Fruit fly (Drosophila melanogaster): Measurements from ENCODE around the gene Kdm5.

Gene Kdm5

DNA sequence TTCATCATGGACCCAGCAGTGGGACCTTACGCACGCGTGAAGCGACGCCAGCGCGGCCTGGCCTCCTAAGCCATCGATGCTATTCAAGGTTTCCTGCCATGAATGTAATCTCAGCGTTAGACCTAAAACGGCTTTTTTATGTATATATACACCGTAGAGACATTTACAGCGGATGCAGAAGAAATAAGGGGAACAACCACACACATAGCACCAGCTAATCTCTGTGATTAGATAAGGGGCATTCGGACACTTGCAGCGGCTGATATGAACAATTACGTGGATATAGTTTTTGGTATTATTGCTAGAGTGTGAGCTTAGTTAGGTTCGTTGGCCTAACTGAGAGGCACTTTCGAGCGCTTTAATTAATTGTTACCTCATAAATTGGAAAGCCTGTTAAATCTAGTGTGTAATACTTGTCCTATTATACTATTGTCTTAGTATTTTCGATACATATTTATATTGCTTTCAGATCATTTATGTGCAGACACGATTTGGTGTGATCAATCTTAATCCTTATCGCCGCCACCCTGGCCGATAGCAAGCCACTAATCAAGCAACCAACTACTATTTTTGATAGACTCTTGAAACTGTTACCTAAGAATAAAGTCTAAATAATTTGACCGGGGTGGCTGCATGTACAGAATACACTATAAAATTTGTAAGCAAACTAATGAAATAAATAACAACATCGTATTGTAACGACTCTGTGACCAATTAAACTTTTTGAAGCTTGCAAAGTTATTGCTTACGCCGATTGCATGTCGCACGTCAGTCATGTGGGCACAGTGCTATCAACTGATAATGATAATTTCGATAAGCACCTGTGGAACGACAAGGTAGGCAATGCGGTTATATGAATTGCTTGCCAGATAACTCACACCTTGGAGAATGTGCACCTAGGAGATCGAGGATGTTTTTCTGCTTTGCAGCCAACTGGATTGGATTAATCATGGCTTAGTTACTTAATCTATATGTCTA is 10.9 kb downstream of the Kdm5 start:
- TF ChIP-seq psq (optimal IDR thresholded peaks at IDR 0.05) (no peak), Sin3A (optimal IDR thresholded peaks at IDR 0.05) (no peak), h (optimal IDR thresholded peaks at IDR 0.05) (no peak), Myc (optimal IDR thresholded peaks at IDR 0.05) (no peak), insv (optimal IDR thresholded peaks at IDR 0.05) (no peak), ttk (optimal IDR thresholded peaks at IDR 0.05) (no peak)

dm6 chr2L:5986940-5987339 is 12.4 kb downstream of the Kdm5 start:
- TF ChIP-seq Myc (optimal IDR thresholded peaks at IDR 0.05) (no peak), ttk (optimal IDR thresholded peaks at IDR 0.05) (no peak), psq (optimal IDR thresholded peaks at IDR 0.05) (no peak), insv (optimal IDR thresholded peaks at IDR 0.05) (no peak), Sin3A (optimal IDR thresholded peaks at IDR 0.05) (no peak)

dm6 chr2L:5986094-5986493 is 13.2 kb downstream of the Kdm5 start, which contains the start of gene ifc:
ifc (plus strand) TSS chr2L:5986348.
- TF ChIP-seq Myc (optimal IDR thresholded peaks at IDR 0.05), result no peak
- TF ChIP-seq Sin3A (optimal IDR thresholded peaks at IDR 0.05), result no peak
- no peak for TF ChIP-seq psq (optimal IDR thresholded peaks at IDR 0.05)
- TF ChIP-seq ttk (optimal IDR thresholded peaks at IDR 0.05), result no peak
- no peak for TF ChIP-seq insv (optimal IDR thresholded peaks at IDR 0.05)
- TF ChIP-seq h (optimal IDR thresholded peaks at IDR 0.05), result no peak

- TF ChIP-seq Sin3A (optimal IDR thresholded peaks at IDR 0.05) (no peak), h (optimal IDR thresholded peaks at IDR 0.05) (no peak), psq (optimal IDR thresholded peaks at IDR 0.05) (no peak), Myc (optimal IDR thresholded peaks at IDR 0.05) (no peak), ttk (optimal IDR thresholded peaks at IDR 0.05) (no peak), insv (optimal IDR thresholded peaks at IDR 0.05) (no peak)
Observed at dm6 chr2L:5983236-5983635, 16.1 kb downstream of the Kdm5 start.

- TF ChIP-seq ttk (optimal IDR thresholded peaks at IDR 0.05) (no peak), Myc (optimal IDR thresholded peaks at IDR 0.05) (no peak), insv (optimal IDR thresholded peaks at IDR 0.05) (no peak), h (optimal IDR thresholded peaks at IDR 0.05) (no peak), psq (optimal IDR thresholded peaks at IDR 0.05) (no peak), Sin3A (optimal IDR thresholded peaks at IDR 0.05) (no peak)
Observed at dm6 chr2L:5982334-5982987, 16.8 kb downstream of the Kdm5 start.

DNA sequence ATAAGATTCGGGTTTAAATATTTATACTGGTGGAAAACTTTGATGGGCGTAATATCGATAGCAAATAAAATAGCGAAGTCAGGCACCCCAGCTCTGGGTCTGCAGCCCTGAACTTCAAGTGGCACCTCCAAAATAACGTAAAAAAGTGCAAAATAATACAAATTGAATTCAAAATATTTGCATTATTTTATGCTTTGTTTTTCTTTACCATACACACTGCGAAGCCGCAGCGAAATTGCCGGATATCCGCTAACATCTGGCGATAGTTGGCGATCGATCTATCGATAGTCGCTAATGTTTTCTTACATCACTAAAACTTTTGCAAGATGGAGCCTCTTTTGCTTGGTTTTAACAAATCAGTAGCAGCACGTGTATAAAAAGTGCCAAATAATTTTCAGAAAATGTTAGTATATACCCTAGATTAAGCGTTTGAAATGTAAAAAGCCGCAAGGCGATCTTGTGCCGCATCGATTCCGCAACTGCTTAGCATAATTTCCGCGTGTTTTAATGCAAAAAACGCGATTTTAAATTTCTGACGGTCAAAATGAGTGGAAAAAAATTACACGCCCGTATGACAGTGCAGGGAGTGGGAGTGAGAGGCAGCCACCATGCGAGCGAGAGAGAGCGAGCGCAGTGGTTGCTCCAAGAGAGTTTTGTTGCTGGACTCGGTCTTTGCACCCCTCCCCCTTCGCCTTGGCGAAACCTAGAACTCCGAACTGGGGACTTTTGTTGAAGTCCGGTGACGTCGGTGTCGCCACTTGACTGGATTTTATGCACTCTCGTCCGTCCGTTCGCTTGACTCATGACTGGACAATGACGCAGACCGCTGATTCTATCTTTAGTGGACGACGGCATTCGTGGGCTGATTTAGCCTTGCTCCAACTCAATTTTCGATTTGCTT is 17.6 kb downstream of the Kdm5 start, which contains the start of gene eIF4A:
eIF4A (plus strand) TSS at position 332 of the 901 bp plus-strand sequence.
- no peak for TF ChIP-seq ttk (optimal IDR thresholded peaks at IDR 0.05)
- no peak for TF ChIP-seq Sin3A (optimal IDR thresholded peaks at IDR 0.05)
- no peak for TF ChIP-seq Myc (optimal IDR thresholded peaks at IDR 0.05)
- TF ChIP-seq psq (optimal IDR thresholded peaks at IDR 0.05), result no peak
- TF ChIP-seq insv (optimal IDR thresholded peaks at IDR 0.05), result no peak
- no peak for TF ChIP-seq h (optimal IDR thresholded peaks at IDR 0.05)

- no peak for TF ChIP-seq insv (optimal IDR thresholded peaks at IDR 0.05)
- no peak for TF ChIP-seq h (optimal IDR thresholded peaks at IDR 0.05)
- no peak for TF ChIP-seq psq (optimal IDR thresholded peaks at IDR 0.05)
- no peak for TF ChIP-seq Sin3A (optimal IDR thresholded peaks at IDR 0.05)
Observed at dm6 chr2L:5980862-5981432, 18.4 kb downstream of the Kdm5 start, which contains the start of gene chic. chic (minus strand) TSS chr2L:5981018.

DNA sequence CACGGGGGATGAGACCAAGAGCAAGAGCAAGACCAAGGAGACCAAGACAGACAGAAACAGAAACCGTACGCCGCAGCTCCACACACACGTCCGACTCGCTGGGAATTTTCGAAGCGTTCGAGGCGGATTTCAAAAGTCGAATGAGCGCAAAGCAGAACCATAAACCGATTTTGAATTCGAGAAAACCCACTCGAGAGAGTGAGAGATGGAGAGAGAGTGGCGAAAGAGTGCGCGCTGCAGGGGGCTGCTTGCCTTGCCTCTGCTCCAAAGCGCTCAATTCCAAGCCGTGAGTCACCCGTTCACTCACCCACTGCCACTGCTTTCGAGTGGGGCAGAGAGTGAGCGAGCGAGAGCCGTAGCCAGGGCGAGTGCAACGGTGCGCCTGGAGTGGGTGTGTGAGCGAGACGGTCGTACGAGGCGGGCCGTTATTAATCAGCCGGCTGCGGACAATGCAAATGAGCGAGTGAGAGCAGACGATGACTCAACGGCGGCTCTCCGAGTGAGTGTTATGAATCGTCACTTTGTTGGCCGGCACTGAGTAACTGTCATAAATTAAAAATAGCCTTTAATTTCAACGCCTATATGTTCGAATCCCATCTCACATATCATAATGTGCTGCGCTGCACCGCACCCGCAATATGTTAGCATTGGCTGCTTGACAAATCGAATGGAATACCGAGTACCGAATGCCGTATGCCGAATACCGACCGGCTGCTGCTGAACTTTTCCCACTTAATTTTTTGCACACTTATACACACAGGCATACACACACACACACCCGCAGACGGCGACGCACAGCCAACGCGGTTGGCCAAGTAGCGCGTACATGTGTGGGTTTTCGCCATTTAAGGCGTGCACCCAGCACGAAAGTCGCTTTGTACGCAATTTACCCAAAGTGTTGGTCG is 19.1 kb downstream of the Kdm5 start:
- no peak for TF ChIP-seq psq (optimal IDR thresholded peaks at IDR 0.05)
- no peak for TF ChIP-seq Sin3A (optimal IDR thresholded peaks at IDR 0.05)
- TF ChIP-seq ttk (optimal IDR thresholded peaks at IDR 0.05), result no peak
- no peak for TF ChIP-seq h (optimal IDR thresholded peaks at IDR 0.05)
- TF ChIP-seq insv (optimal IDR thresholded peaks at IDR 0.05), result no peak
- TF ChIP-seq Myc (optimal IDR thresholded peaks at IDR 0.05), result no peak

DNA sequence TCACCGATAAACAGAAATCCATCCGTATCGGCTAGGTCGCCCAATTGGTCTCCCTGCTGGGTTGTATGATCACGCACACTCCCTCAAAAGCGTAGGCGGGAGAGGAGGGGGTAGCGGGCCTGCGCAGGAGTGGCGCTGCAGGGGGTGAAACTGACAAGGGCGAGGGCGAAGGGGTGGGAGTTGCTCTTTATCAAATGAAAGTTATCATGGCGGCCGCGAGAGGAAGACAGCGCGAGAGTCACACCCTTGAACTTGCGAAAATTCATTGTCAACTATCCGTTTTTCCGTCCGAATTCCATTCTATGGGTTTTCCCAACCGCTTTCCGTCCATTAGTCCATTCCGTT is 20.3 kb downstream of the Kdm5 start:
- TF ChIP-seq insv (optimal IDR thresholded peaks at IDR 0.05) (no peak), h (optimal IDR thresholded peaks at IDR 0.05) (no peak), psq (optimal IDR thresholded peaks at IDR 0.05) (no peak), Myc (optimal IDR thresholded peaks at IDR 0.05) (no peak), Sin3A (optimal IDR thresholded peaks at IDR 0.05) (no peak), ttk (optimal IDR thresholded peaks at IDR 0.05) (no peak)

DNA sequence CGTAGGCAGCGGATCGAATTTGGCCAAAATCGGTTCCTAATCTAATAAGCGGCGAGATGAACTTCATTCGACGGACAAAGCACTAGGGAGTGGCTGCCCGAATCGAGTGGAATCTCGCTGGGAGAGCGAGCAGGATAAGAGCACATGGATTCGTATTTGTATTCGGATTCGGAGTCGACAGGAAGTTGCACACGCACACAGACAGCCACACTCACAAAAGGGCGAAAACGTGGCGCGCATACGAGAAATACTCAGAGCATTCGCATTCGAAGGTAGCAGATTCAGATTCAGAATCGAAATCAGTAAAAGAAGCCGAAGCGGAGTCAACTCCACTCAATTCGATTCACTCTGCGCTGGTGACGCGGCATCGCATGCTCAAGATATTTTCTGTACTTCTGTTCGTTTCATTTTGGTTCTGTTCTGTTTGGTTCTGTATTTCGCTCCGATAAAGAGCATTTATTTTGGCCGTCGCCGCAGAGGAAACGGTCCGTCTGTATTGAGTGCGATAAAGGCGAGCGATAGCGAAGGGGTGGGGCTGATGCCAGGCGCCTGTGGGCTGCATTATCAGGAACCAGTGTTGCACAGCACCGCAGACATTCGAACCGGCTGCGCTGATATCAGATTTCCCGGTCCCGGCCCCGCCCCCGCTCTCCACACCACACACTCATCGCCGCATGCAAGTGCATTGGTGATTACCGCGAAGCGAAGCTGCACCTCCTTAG is 20.8 kb downstream of the Kdm5 start:
- TF ChIP-seq psq (optimal IDR thresholded peaks at IDR 0.05), result no peak
- TF ChIP-seq h (optimal IDR thresholded peaks at IDR 0.05), result no peak
- no peak for TF ChIP-seq ttk (optimal IDR thresholded peaks at IDR 0.05)
- TF ChIP-seq Sin3A (optimal IDR thresholded peaks at IDR 0.05), result no peak
- TF ChIP-seq Myc (optimal IDR thresholded peaks at IDR 0.05), result no peak
- TF ChIP-seq insv (optimal IDR thresholded peaks at IDR 0.05), result no peak
